Worm (Caenorhabditis elegans): ENCODE results near the gene cutl-1.
"Not testable (repeated sequence)": the region's sequence is repeated elsewhere in the genome, so short reads cannot be mapped to it uniquely, and the experiment has no call there.

Gene cutl-1

DNA sequence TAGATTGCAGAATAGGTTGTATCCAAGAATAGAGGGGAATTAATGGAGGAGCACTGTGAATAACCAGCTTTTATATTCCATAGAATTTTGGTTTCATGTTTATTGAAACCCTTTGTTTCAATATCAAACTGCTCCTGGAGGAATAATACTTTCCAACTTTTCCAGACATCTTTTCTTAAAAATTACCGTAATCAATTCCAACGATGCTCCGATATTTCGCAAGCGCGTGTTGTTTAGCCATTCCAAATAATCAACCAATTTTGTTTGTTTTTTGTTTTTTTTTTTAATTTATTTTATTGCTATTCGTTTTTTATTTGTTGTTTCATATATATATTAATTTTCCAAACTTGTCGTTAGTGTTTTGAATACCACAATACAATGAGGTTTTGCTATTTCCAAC lies at the start of gene cutl-1:
Gene cutl-1, minus strand, starts transcription at position 83 of the 400 bp plus-strand sequence.
- no peak for TF ChIP-seq nhr-76 (tag; optimal IDR thresholded peaks at IDR 0.05)
- TF ChIP-seq pha-4 (tag; optimal IDR thresholded peaks at IDR 0.05): peak; percentile 10

DNA sequence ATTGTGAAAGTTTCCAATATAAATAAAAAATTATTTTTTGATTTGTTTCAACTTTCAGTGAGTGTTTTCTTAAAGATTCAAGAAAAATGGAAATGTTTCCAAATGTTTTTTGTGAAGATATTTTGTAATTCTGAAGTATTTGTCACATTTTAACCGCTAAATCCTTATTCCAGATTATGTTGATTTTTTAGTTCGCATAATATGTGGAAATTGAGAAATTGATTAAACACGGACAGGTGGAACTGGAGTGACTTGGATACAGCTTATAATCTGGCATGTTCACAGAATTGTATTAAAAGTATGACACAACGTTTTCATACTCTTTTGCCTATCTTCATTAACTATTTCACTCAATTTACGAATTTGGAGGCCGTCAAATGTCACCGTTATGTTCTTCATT lies 49.5 kb upstream of the cutl-1 start, which contains the start of gene lurp-3:
Gene lurp-3, plus strand, starts transcription at position 301 of the 400 bp plus-strand sequence.
- TF ChIP-seq snpc-4 (tag; optimal IDR thresholded peaks at IDR 0.05): no peak

DNA sequence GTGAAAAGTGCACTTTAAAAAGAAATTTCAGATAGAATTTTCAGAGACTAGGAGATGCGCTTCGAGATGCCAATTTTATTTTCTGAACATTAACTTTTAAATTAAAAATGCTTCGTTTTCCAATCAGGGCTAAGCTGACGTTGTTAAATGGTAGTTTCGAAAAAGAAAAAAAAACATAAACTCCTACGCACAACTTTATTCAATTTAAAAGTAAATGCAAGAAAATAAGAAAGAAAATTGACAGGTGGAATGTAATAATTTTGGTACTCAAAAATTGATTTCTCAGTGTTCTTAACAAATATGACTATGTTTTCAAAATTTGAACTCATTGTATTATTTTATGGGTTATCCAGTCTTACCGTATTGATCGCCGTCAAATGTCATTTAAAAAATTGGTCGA lies 47.4 kb upstream of the cutl-1 start, which contains the start of gene lurp-2:
Gene lurp-2, plus strand, starts transcription at position 301 of the 400 bp plus-strand sequence.
- no peak for TF ChIP-seq eor-1 (tag; optimal IDR thresholded peaks at IDR 0.05)
- no peak for TF ChIP-seq nhr-28 (tag; optimal IDR thresholded peaks at IDR 0.05)
- TF ChIP-seq unc-39 (tag; optimal IDR thresholded peaks at IDR 0.05): no peak

DNA sequence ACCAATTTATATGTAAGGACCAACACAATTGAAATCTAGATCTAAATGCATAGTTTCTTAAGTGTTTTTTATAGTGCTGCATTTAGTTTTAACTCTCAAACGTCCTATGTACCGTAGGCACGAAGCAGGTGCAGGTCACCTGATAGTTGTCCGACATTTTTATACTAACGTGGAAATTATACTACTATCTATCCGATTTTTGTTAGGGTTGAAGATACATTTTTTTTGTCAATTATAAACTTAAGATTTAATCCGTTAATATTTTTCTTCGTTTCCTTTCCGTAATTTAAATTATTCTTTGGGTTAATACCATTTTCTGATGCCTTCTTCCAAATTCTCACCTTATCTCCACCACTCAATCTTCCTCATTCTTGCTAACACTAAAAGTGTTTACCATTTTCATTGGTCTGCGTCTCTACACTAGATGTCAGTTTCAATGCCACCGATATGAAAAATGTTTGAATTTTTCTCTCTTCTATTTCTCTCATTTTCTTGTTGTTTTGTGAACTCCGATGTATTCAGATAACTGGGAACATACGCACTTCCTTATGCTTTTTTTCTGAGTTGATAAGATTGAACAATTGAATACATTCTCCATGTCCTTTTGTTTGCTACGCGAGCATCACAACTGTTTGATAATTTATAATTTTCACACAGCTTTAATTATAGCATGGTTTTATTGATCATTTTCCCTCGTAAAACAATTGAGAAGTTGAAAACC lies 39.5 kb upstream of the cutl-1 start, which contains the start of gene Y2H9A.4:
Gene Y2H9A.4, plus strand, starts transcription at position 671 of the 721 bp plus-strand sequence.
- peak; percentile 22 for TF ChIP-seq pha-4 (tag; optimal IDR thresholded peaks at IDR 0.05)
- TF ChIP-seq ztf-11 (tag; optimal IDR thresholded peaks at IDR 0.05): no peak
- TF ChIP-seq nhr-25 (tag; optimal IDR thresholded peaks at IDR 0.05): peak; percentile 72
- peak; percentile 72 for TF ChIP-seq elt-1 (tag; optimal IDR thresholded peaks at IDR 0.05)
- peak; percentile 54 for TF ChIP-seq elt-2 (tag; optimal IDR thresholded peaks at IDR 0.05)
- no peak for TF ChIP-seq ceh-82 (tag; optimal IDR thresholded peaks at IDR 0.05)
- no peak for TF ChIP-seq skn-1 (tag; optimal IDR thresholded peaks at IDR 0.05)
- no peak for TF ChIP-seq ztf-4 (tag; optimal IDR thresholded peaks at IDR 0.05)
- TF ChIP-seq zag-1 (tag; optimal IDR thresholded peaks at IDR 0.05): no peak
- peak; percentile 67 for TF ChIP-seq jun-1 (tag; optimal IDR thresholded peaks at IDR 0.05)
- peak; percentile 3 for TF ChIP-seq nfya-1 (tag; optimal IDR thresholded peaks at IDR 0.05; ENCODE audit: insufficient read depth)

DNA sequence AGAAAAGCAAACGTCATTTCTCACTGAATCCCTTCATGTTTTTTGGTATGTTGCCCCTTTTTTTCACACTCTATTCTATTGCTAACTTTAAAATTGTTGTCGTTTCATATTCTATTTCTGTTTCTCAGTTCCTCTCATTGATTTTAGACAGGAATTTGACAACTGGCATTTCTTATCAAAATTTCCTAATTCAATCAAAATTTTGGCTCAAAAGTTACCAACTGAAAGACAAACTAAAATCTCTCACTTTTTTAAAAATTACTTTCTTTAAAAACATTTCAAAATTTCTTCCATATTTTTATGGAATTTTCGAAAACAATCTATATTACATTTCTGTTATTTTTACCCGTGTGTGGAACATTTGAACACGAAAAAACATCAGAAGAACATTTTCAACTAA lies 37.6 kb upstream of the cutl-1 start, which contains the start of gene Y2H9A.6:
Gene Y2H9A.6, plus strand, starts transcription at position 301 of the 400 bp plus-strand sequence.
- not testable (repeated sequence) for TF ChIP-seq lsy-12 (tag; optimal IDR thresholded peaks at IDR 0.05); unc-62 (GFP tag; optimal IDR thresholded peaks at IDR 0.05); daf-12 (tag; optimal IDR thresholded peaks at IDR 0.05)

DNA sequence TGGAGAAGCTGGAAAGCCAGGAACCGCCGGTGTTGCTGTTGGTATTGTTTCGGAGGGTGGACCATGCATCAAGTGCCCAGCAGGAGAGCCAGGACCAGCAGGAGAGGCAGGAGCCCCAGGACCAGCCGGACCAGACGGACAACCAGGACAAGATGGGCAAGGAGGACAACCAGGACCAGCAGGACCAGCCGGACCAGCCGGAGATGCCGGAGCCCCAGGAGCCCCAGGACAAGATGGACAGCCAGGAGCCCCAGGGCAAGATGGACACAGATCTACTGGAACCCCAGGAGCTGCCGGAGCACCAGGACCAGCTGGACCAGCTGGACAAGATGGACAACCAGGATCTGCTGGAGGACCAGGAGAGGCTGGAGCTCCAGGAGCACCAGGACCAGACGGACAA lies 36.9 kb upstream of the cutl-1 start:
- TF ChIP-seq jun-1 (tag; optimal IDR thresholded peaks at IDR 0.05): no peak
- TF ChIP-seq nhr-237 (tag; optimal IDR thresholded peaks at IDR 0.05): no peak
- TF ChIP-seq nhr-25 (tag; optimal IDR thresholded peaks at IDR 0.05): no peak
- TF ChIP-seq skn-1 (tag; optimal IDR thresholded peaks at IDR 0.05): no peak
- no peak for TF ChIP-seq ceh-9 (tag; optimal IDR thresholded peaks at IDR 0.05)
- no peak for TF ChIP-seq elt-3 (tag; optimal IDR thresholded peaks at IDR 0.05)
- no peak for TF ChIP-seq elt-2 (tag; optimal IDR thresholded peaks at IDR 0.05)
- no peak for TF ChIP-seq fos-1 (tag; optimal IDR thresholded peaks at IDR 0.05)
- TF ChIP-seq lin-39 (tag; optimal IDR thresholded peaks at IDR 0.05): no peak
- TF ChIP-seq nhr-67 (tag; optimal IDR thresholded peaks at IDR 0.05): no peak
- TF ChIP-seq ceh-16 (tag; optimal IDR thresholded peaks at IDR 0.05): no peak
- no peak for TF ChIP-seq nhr-23 (tag; optimal IDR thresholded peaks at IDR 0.05)

DNA sequence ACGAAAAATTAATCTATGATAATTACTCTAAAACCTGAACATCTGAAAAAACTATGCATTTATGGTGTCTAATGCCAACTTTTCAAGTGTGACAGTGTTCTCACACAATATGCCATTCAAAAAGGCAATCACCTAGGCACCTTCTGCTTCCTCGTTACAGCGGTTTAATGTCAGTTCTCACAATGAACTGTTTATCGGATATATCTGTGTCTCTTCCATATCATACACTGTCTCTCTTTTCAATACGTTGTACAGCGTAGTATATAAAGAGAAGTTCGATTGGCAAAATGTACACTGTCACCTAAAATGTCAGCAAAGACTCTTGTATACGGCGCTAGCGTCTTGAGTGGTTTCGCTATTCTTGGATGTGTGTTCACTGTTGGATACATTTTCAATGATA lies 35.7 kb upstream of the cutl-1 start, which contains the start of gene col-162:
Gene col-162, plus strand, starts transcription at position 301 of the 400 bp plus-strand sequence.
- TF ChIP-seq elt-2 (tag; optimal IDR thresholded peaks at IDR 0.05): no peak

Measured in whole organism, L3 larva.